Worm (Caenorhabditis elegans): ENCODE results near the gene nas-27.

- TF ChIP-seq ceh-6 (GFP tag; optimal IDR thresholded peaks at IDR 0.05) (no peak), pha-4 (tag; optimal IDR thresholded peaks at IDR 0.05) (no peak), ceh-9 (tag; optimal IDR thresholded peaks at IDR 0.05) (no peak), unc-86 (tag; optimal IDR thresholded peaks at IDR 0.05) (no peak), ceh-14 (tag; optimal IDR thresholded peaks at IDR 0.05) (no peak), ama-1 (optimal IDR thresholded peaks at IDR 0.05) (no peak), nhr-11 (tag; optimal IDR thresholded peaks at IDR 0.05) (no peak), tbx-2 (tag; optimal IDR thresholded peaks at IDR 0.05) (no peak)
Measured at ce11 chrII:1152732-1153131, 26.4 kb downstream of the nas-27 start.

Measured in whole organism, late embryonic.